Worm (Caenorhabditis elegans) whole organism, L4 larva: ENCODE measurements around the gene C43H6.4.

Experiments used
- F44E2.7 ChIP-seq: fragments of 200-800 bp; sonication (Bioruptor generic); IDR thresholded peaks from 2 replicates; pipeline ENCODE4 v2.1.2; 2022; ENCODE audit warnings: missing genetic modification characterization, missing compliant biosample characterization
- F49E8.2 ChIP-seq: sonication (generic microtip); optimal IDR thresholded peaks from 2 replicates; lab custom pipeline; 2016; ENCODE audit warnings: missing compliant biosample characterization, mild to moderate bottlenecking, missing genetic modification characterization, borderline replicate concordance
- T26A8.4 ChIP-seq: fragments of 200-800 bp; sonication (Bioruptor generic); IDR thresholded peaks from 2 replicates; pipeline ENCODE4 v1.3.6; 2022; ENCODE audit warnings: missing genetic modification characterization, missing compliant biosample characterization
- Y48G9A.11 ChIP-seq: fragments of 200-800 bp; sonication (Bioruptor generic); IDR thresholded peaks from 2 replicates; pipeline ENCODE4 v1.3.6; 2022; ENCODE audit warnings: missing genetic modification reagents, missing genetic modification characterization, missing compliant biosample characterization
- aha-1 ChIP-seq: fragments of 150-350 bp; peaks from one replicate; lab custom pipeline; 2014; ENCODE audit warnings: missing biosample characterization, missing genetic modification characterization
- attf-4 ChIP-seq: sonication (generic microtip); optimal IDR thresholded peaks from 3 replicates; lab custom pipeline; 2017; ENCODE audit warnings: missing biosample characterization, missing genetic modification characterization
- ceh-20 ChIP-seq: fragments of 200-800 bp; sonication (Bioruptor generic); IDR thresholded peaks from 2 replicates; pipeline ENCODE4 v1.3.6; 2022; ENCODE audit warnings: missing genetic modification reagents, missing genetic modification characterization, missing compliant biosample characterization
- ceh-28 ChIP-seq: fragments of 150-350 bp; optimal IDR thresholded peaks from 2 replicates; lab custom pipeline; 2014; ENCODE audit warnings: missing biosample characterization, missing genetic modification reagents, missing genetic modification characterization
- ceh-32 ChIP-seq: sonication (generic microtip); optimal IDR thresholded peaks from 2 replicates; lab custom pipeline; 2016; ENCODE audit warnings: mild to moderate bottlenecking, missing genetic modification characterization, missing compliant biosample characterization; ENCODE audit not compliant: poor library complexity
- ceh-44 ChIP-seq: fragments of 200-800 bp; sonication (Bioruptor generic); IDR thresholded peaks from 2 replicates; pipeline ENCODE4 v1.3.6; 2022; ENCODE audit warnings: missing genetic modification reagents, missing genetic modification characterization, missing compliant biosample characterization
- ceh-62 ChIP-seq: sonication (generic microtip); optimal IDR thresholded peaks from 2 replicates; lab custom pipeline; 2017; ENCODE audit warnings: missing biosample characterization, missing genetic modification characterization
- ceh-82 ChIP-seq: sonication (generic microtip); optimal IDR thresholded peaks from 2 replicates; lab custom pipeline; 2017; ENCODE audit warnings: missing biosample characterization, missing genetic modification characterization
- ctbp-1 ChIP-seq: fragments of 200-800 bp; sonication (Bioruptor generic); IDR thresholded peaks from 2 replicates; pipeline ENCODE4 v1.3.6; 2022; ENCODE audit warnings: missing genetic modification reagents, missing genetic modification characterization, missing compliant biosample characterization
- egl-43 ChIP-seq: fragments of 200-800 bp; sonication (Bioruptor generic); IDR thresholded peaks from 2 replicates; pipeline ENCODE4 v1.3.6; 2022; ENCODE audit warnings: missing genetic modification reagents, missing genetic modification characterization, missing compliant biosample characterization
- fos-1 ChIP-seq: fragments of 150-350 bp; optimal IDR thresholded peaks from 2 replicates; lab custom pipeline; 2014; ENCODE audit warnings: missing biosample characterization, missing genetic modification characterization
- hlh-11 ChIP-seq: fragments of 200-800 bp; sonication (Bioruptor generic); optimal IDR thresholded peaks from 2 replicates; lab custom pipeline; 2018; ENCODE audit warnings: mild to moderate bottlenecking, missing genetic modification characterization, missing compliant biosample characterization
- hmg-1.1 ChIP-seq: fragments of 200-800 bp; sonication (Bioruptor generic); IDR thresholded peaks from 2 replicates; pipeline ENCODE4 v1.3.6; 2022; ENCODE audit warnings: missing genetic modification reagents, missing genetic modification characterization, missing compliant biosample characterization
- jun-1 ChIP-seq: fragments of 150-350 bp; optimal IDR thresholded peaks from 2 replicates; lab custom pipeline; 2014; ENCODE audit warnings: missing biosample characterization, missing genetic modification reagents, missing genetic modification characterization
- lin-1 ChIP-seq: fragments of 200-800 bp; sonication (Bioruptor generic); IDR thresholded peaks from 2 replicates; pipeline ENCODE4 v1.3.6; 2022; ENCODE audit warnings: missing genetic modification reagents, missing genetic modification characterization, missing compliant biosample characterization
- lin-15B ChIP-seq: fragments of 150-350 bp; sonication (generic microtip); optimal IDR thresholded peaks from 3 replicates; lab custom pipeline; 2014; ENCODE audit warnings: missing biosample characterization, missing genetic modification characterization
- lin-38 ChIP-seq: fragments of 200-800 bp; sonication (Bioruptor generic); IDR thresholded peaks from 2 replicates; pipeline ENCODE4 v1.3.6; 2022; ENCODE audit warnings: missing genetic modification reagents, missing genetic modification characterization, missing compliant biosample characterization
- lir-3 ChIP-seq: sonication (generic microtip); optimal IDR thresholded peaks from 2 replicates; lab custom pipeline; 2016; ENCODE audit warnings: mild to moderate bottlenecking, missing genetic modification characterization, missing compliant biosample characterization
- madf-9 ChIP-seq: fragments of 200-800 bp; sonication (Bioruptor generic); conservative IDR thresholded peaks from 2 replicates; pipeline ENCODE4 v1.3.6; 2022; ENCODE audit warnings: missing genetic modification reagents, missing genetic modification characterization, missing compliant biosample characterization
- mxl-3 ChIP-seq: fragments of 200-800 bp; sonication (Bioruptor generic); optimal IDR thresholded peaks from 2 replicates; lab custom pipeline; 2018; ENCODE audit warnings: mild to moderate bottlenecking, missing genetic modification characterization, missing compliant biosample characterization
- nhr-11 ChIP-seq: fragments of 150-350 bp; optimal IDR thresholded peaks from 2 replicates; lab custom pipeline; 2014; ENCODE audit warnings: missing biosample characterization, missing genetic modification characterization
- nhr-41 ChIP-seq: fragments of 200-800 bp; sonication (Bioruptor generic); IDR thresholded peaks from 2 replicates; pipeline ENCODE4 v1.3.6; 2022; ENCODE audit warnings: missing genetic modification reagents, missing genetic modification characterization, missing compliant biosample characterization
- nhr-42 ChIP-seq: fragments of 200-800 bp; sonication (Bioruptor generic); IDR thresholded peaks from 2 replicates; pipeline ENCODE4 v1.3.6; 2022; ENCODE audit warnings: missing genetic modification characterization, missing compliant biosample characterization
- nhr-77 ChIP-seq: fragments of 150-350 bp; optimal IDR thresholded peaks from 2 replicates; lab custom pipeline; 2014; ENCODE audit warnings: missing biosample characterization, missing genetic modification characterization
- pha-4 ChIP-seq, 2 experiments: fragments of 150-350 bp in 1 of 2; fragments of 200-800 bp in 1 of 2; sonication (Bioruptor generic) in 1 of 2; IDR thresholded peaks in 1 of 2; optimal IDR thresholded peaks in 1 of 2; 2 replicates each; pipeline versions ENCODE4 v1.3.6 to Lab custom; 2014 to 2022; ENCODE audit warnings: missing genetic modification characterization in 2 of 2, missing genetic modification reagents in 2 of 2, missing biosample characterization in 1 of 2, missing compliant biosample characterization in 1 of 2
- php-3 ChIP-seq: fragments of 200-800 bp; sonication (Bioruptor generic); IDR thresholded peaks from 2 replicates; pipeline ENCODE4 v1.3.6; 2022; ENCODE audit warnings: missing genetic modification reagents, missing genetic modification characterization, missing compliant biosample characterization
- rbr-2 ChIP-seq: sonication (generic microtip); optimal IDR thresholded peaks from 2 replicates; lab custom pipeline; 2016; ENCODE audit warnings: missing genotype, missing genetic modification characterization, missing compliant biosample characterization
- set-16 ChIP-seq: fragments of 200-800 bp; sonication (Bioruptor generic); IDR thresholded peaks from 2 replicates; pipeline ENCODE4 v1.3.6; 2022; ENCODE audit warnings: missing genetic modification reagents, missing genetic modification characterization, missing compliant biosample characterization
- snpc-4 ChIP-seq: fragments of 150-350 bp; optimal IDR thresholded peaks from 2 replicates; lab custom pipeline; 2014; ENCODE audit warnings: missing biosample characterization, missing genetic modification characterization
- spr-3 ChIP-seq: fragments of 200-800 bp; sonication (Bioruptor generic); optimal IDR thresholded peaks from 2 replicates; lab custom pipeline; 2018; ENCODE audit warnings: mild to moderate bottlenecking, missing genetic modification characterization, missing compliant biosample characterization
- tra-1 ChIP-seq: fragments of 200-800 bp; sonication (Bioruptor generic); IDR thresholded peaks from 2 replicates; pipeline ENCODE4 v1.3.6; 2022; ENCODE audit warnings: missing genetic modification reagents, missing genetic modification characterization, missing compliant biosample characterization
- unc-39 ChIP-seq: sonication (generic microtip); optimal IDR thresholded peaks from 2 replicates; lab custom pipeline; 2017; ENCODE audit warnings: missing biosample characterization, missing genetic modification characterization
- unc-62 ChIP-seq, 3 experiments: fragments of 150-350 bp in 1 of 3; sonication (generic microtip); optimal IDR thresholded peaks in 2 of 3; peaks in 1 of 3; 1 replicate in 1 of 3; 2 replicates in 2 of 3; lab custom pipeline; 2014 to 2017; ENCODE audit warnings: missing biosample characterization in 3 of 3, missing genetic modification characterization in 3 of 3, missing genetic modification reagents in 3 of 3, missing genotype in 1 of 3
- vab-7 ChIP-seq: fragments of 200-800 bp; sonication (Bioruptor generic); IDR thresholded peaks from 2 replicates; pipeline ENCODE4 v1.3.6; 2022; ENCODE audit warnings: missing genetic modification reagents, missing genetic modification characterization, missing compliant biosample characterization
- zfp-3 ChIP-seq: fragments of 200-800 bp; sonication (Bioruptor generic); conservative IDR thresholded peaks from 2 replicates; pipeline ENCODE4 v1.3.6; 2022; ENCODE audit warnings: missing genetic modification reagents, missing genetic modification characterization, missing compliant biosample characterization
- ztf-11 ChIP-seq: fragments of 150-350 bp; optimal IDR thresholded peaks from 2 replicates; lab custom pipeline; 2014; ENCODE audit warnings: missing biosample characterization, missing genetic modification characterization
- ztf-7 ChIP-seq: fragments of 150-350 bp; optimal IDR thresholded peaks from 2 replicates; lab custom pipeline; 2014; ENCODE audit warnings: missing biosample characterization, missing genetic modification characterization

The C43H6.4 gene

ce11 chrX:2446185-2446584 is 42.4 kb downstream of the C43H6.4 start:
- TF ChIP-seq aha-1 (tag; lab: Kevin White, UChicago) (peak; percentile 33), rbr-2 (tag; lab: Kevin White, UChicago) (no peak), tra-1 (GFP tag; lab: Robert Waterston, UW) (no peak), set-16 (peak; percentile 65), egl-43 (GFP tag; lab: Robert Waterston, UW) (no peak), hmg-1.1 (no peak), unc-39 (tag; lab: Kevin White, UChicago) (no peak), attf-4 (tag; lab: Kevin White, UChicago) (no peak), madf-9 (GFP tag; lab: Robert Waterston, UW) (no peak), hlh-11 (tag; lab: Kevin White, UChicago) (no peak), ztf-11 (no peak), fos-1 (tag; lab: Kevin White, UChicago) (no peak), ceh-44 (GFP tag; lab: Robert Waterston, UW) (no peak), T26A8.4 (GFP tag; lab: Robert Waterston, UW) (no peak), unc-62 (GFP tag; optimal IDR thresholded peaks at IDR 0.05 in 1 of 2; lab: Kevin White, UChicago) (peak in 1 of 2 experiments; percentile 94), unc-62 (tag; optimal IDR thresholded peaks at IDR 0.05; lab: Kevin White, UChicago) (no peak)

DNA sequence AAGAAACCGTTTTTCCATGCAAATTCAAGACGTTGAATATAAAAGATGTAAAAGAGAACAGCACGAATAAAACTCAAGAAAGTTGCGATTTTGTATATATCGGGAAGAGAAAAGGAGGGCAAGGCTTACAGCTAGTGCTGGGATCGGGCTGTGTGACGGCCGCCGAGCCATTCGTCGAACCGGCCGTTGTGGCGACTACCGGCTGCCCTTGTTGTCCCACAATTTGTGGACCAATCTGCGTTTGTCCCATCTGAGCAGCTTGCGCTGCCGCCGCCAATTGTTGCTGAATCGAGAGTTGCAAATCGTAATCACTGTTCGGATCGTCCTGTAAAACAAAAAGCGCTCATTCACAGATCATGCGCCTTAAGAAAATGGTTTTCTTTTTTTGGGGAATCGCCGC is 43.4 kb downstream of the C43H6.4 start:
- TF ChIP-seq ceh-28: no peak
- peak; percentile 34; the same call in 1 of the 2 replicates for TF ChIP-seq set-16
- TF ChIP-seq, all 104 proteins: peak for 1

DNA sequence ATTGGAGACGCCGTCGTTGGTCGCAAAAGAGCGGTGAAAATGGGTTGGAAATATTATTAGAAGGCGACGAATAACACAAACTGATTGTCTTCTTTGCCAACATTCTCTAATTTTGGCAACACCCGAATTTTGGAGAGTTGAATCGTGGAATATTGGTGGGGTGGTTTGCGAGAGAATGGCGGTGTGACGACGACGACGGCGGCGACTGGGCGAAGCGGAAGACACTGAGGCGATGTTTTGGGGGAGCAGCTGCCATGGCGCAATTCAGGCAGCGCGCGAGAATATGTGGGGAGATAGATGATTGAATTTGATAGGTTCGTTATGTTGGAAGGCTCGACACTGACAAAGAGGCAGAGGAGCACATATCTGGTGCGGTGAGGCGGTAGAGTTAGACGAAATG is 47.2 kb downstream of the C43H6.4 start:
- TF ChIP-seq nhr-41 (GFP tag; lab: Robert Waterston, UW) (no peak), jun-1 (tag; lab: Kevin White, UChicago) (no peak), set-16 (peak; percentile 50; the same call in 1 of the 2 replicates), vab-7 (GFP tag; lab: Robert Waterston, UW) (no peak), nhr-77 (tag; lab: Kevin White, UChicago) (no peak), zfp-3 (no peak), lin-1 (GFP tag; lab: Robert Waterston, UW) (no peak), ctbp-1 (GFP tag; lab: Robert Waterston, UW) (0 out of 2 replicates have a peak, but pooled peaks have one; percentile 16), mxl-3 (GFP tag; lab: Kevin White, UChicago) (no peak), ceh-28 (no peak), ztf-7 (tag; lab: Kevin White, UChicago) (no peak), aha-1 (tag; lab: Kevin White, UChicago) (peak; percentile 3), lin-15B (tag; lab: Kevin White, UChicago) (no peak), snpc-4 (tag; lab: Kevin White, UChicago) (no peak)

DNA sequence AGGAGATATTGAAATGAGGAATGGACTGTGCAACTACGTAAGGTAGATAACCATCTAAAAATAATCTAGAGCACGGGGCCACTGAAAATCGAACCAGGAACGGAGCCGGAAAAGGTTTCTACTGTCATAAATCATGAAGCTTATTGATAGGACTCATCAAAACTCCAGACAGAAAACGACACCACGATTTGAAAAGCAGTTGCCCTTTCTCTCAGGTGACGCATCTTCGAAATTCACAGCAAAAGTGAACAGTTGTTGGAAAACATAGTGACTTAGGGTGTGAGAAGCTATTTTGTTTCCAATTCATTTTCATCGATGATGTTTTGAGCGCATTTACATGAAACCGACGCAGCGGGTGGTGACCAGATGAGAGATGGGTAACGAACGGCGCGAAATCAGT is 48.5 kb downstream of the C43H6.4 start:
- TF ChIP-seq ceh-62 (tag; lab: Kevin White, UChicago) (no peak), F49E8.2 (tag; lab: Kevin White, UChicago) (no peak), ceh-32 (tag; lab: Kevin White, UChicago) (no peak), hlh-11 (tag; lab: Kevin White, UChicago) (peak; percentile 14), lin-38 (GFP tag; lab: Robert Waterston, UW) (no peak)

DNA sequence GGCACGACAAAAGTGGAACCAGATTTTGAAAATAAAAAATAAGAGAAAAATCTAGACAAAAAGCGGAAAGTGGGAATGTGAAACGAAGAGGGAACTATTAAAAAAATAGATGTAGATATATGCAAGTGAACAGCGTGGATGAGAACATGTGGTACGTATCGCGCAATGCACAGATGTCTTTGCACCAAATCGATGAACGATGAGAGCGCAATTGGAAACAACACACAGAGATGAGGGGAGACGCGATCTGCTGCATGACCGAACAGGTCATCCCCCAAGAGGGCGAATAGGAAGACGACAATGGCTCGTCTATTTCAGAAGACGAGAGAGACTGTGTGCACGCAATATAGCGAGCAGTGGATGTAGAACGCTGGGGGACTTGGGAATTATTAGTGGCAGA is 48.9 kb downstream of the C43H6.4 start:
- no peak for TF ChIP-seq ceh-44 (GFP tag; lab: Robert Waterston, UW)
- no peak for TF ChIP-seq mxl-3 (GFP tag; lab: Kevin White, UChicago)
- TF ChIP-seq aha-1 (tag; lab: Kevin White, UChicago): no peak
- TF ChIP-seq F44E2.7 (GFP tag; lab: Robert Waterston, UW): no peak
- TF ChIP-seq php-3 (GFP tag; lab: Robert Waterston, UW): no peak
- no peak for TF ChIP-seq lir-3
- TF ChIP-seq ceh-82: no peak
- no peak for TF ChIP-seq spr-3 (GFP tag; lab: Kevin White, UChicago)
- TF ChIP-seq egl-43 (GFP tag; lab: Robert Waterston, UW): no peak
- no peak for TF ChIP-seq nhr-11 (tag; lab: Kevin White, UChicago)
- no peak for TF ChIP-seq Y48G9A.11
- TF ChIP-seq nhr-42 (GFP tag; lab: Robert Waterston, UW): no peak
- no peak for TF ChIP-seq pha-4 (GFP tag; IDR thresholded peaks at IDR 0.05; lab: Robert Waterston, UW)
- no peak for TF ChIP-seq pha-4 (tag; optimal IDR thresholded peaks at IDR 0.05; lab: Kevin White, UChicago)
- TF ChIP-seq ceh-20 (GFP tag; lab: Robert Waterston, UW): no peak
- TF ChIP-seq, all 104 proteins: peak for 0
